Worm (Caenorhabditis elegans) whole organism, L1 larva: Measurements from ENCODE around the gene sri-67.

Source experiments
- ama-1 ChIP-seq: fragments of 150-350 bp; optimal IDR thresholded peaks from 2 replicates; lab custom pipeline; 2014
- egl-27 ChIP-seq, 2 experiments: fragments of 150-350 bp in 1 of 2; sonication (generic microtip); optimal IDR thresholded peaks; 3 replicates each; lab custom pipeline; 2017 to 2018; ENCODE audit warnings: missing biosample characterization in 2 of 2, missing genetic modification characterization in 2 of 2, missing genetic modification reagents in 2 of 2
- elt-2 ChIP-seq: sonication (generic microtip); optimal IDR thresholded peaks from 2 replicates; lab custom pipeline; 2016; ENCODE audit warnings: missing genetic modification characterization, mild to moderate bottlenecking, inconsistent platforms, missing compliant biosample characterization, missing genetic modification reagents
- hpl-2 ChIP-seq: fragments of 150-350 bp; optimal IDR thresholded peaks from 2 replicates; lab custom pipeline; 2014; ENCODE audit warnings: missing biosample characterization, missing genetic modification reagents, missing genetic modification characterization
- nhr-11 ChIP-seq: fragments of 150-350 bp; optimal IDR thresholded peaks from 2 replicates; lab custom pipeline; 2014; ENCODE audit warnings: missing biosample characterization, missing genetic modification characterization
- nhr-19 ChIP-seq: fragments of 200-800 bp; sonication (Bioruptor generic); conservative IDR thresholded peaks from 2 replicates; pipeline ENCODE4 v1.3.6; 2022; ENCODE audit warnings: missing genetic modification characterization, missing compliant biosample characterization
- nhr-237 ChIP-seq: fragments of 150-350 bp; optimal IDR thresholded peaks from 2 replicates; lab custom pipeline; 2014; ENCODE audit warnings: missing biosample characterization, missing genetic modification characterization
- nhr-77 ChIP-seq: fragments of 150-350 bp; optimal IDR thresholded peaks from 2 replicates; lab custom pipeline; 2014; ENCODE audit warnings: missing biosample characterization, missing genetic modification characterization
- nhr-85 ChIP-seq: sonication (generic microtip); peaks from one replicate; lab custom pipeline; 2016; ENCODE audit warnings: missing genetic modification characterization, inconsistent platforms, missing compliant biosample characterization
- snpc-4 ChIP-seq: fragments of 150-350 bp; optimal IDR thresholded peaks from 2 replicates; lab custom pipeline; 2014; ENCODE audit warnings: missing biosample characterization, missing genetic modification characterization
- unc-62 ChIP-seq: fragments of 150-350 bp; optimal IDR thresholded peaks from 2 replicates; lab custom pipeline; 2014; ENCODE audit warnings: missing biosample characterization, missing genetic modification reagents, missing genetic modification characterization
- unc-98 ChIP-seq: fragments of 200-800 bp; sonication (Bioruptor generic); IDR thresholded peaks from 2 replicates; pipeline ENCODE4 v1.3.6; 2022; ENCODE audit warnings: missing genetic modification characterization, missing compliant biosample characterization

- TF ChIP-seq hpl-2 (no peak), nhr-85 (tag; lab: Kevin White, UChicago) (no peak), nhr-237 (tag; lab: Kevin White, UChicago) (no peak), ama-1 (lab: Kevin White, UChicago) (no peak), nhr-11 (tag; lab: Kevin White, UChicago) (no peak), nhr-77 (tag; lab: Kevin White, UChicago) (no peak), unc-98 (no peak), snpc-4 (tag; lab: Kevin White, UChicago) (no peak), unc-62 (GFP tag; lab: Kevin White, UChicago) (no peak), egl-27 (tag; optimal IDR thresholded peaks at IDR 0.05; lab: Kevin White, UChicago) (no peak), nhr-19 (GFP tag; lab: Robert Waterston, UW) (no peak), elt-2 (tag; lab: Kevin White, UChicago) (no peak)
Observed at ce11 chrV:19958744-19959143, 29.0 kb upstream of the sri-67 start, which contains the start of gene srh-172.
